Fruit fly (Drosophila melanogaster): Measurements from ENCODE around the gene Dyrk3.

The Dyrk3 gene

dm6 chr4:1230564-1230964 lies at the start of gene Dyrk3, which contains the start of gene Cadps:
Gene Dyrk3 (minus strand): TSS chr4:1230713.
Gene Cadps (plus strand): TSS chr4:1230837.
- no peak for TF ChIP-seq dsf (GFP tag; optimal IDR thresholded peaks at IDR 0.05; ENCODE audit: borderline replicate concordance)
- TF ChIP-seq Myc (optimal IDR thresholded peaks at IDR 0.05), result peak; percentile 39
- TF ChIP-seq CG9705 (GFP tag; optimal IDR thresholded peaks at IDR 0.05), result peak; percentile 28
- TF ChIP-seq woc (GFP tag; optimal IDR thresholded peaks at IDR 0.05), result peak; percentile 70
- peak; percentile 1 for TF ChIP-seq Hr83 (GFP tag; optimal IDR thresholded peaks at IDR 0.05; ENCODE audit: poor library complexity, severe bottlenecking)
- TF ChIP-seq ey (GFP tag; optimal IDR thresholded peaks at IDR 0.05), result no peak
- TF ChIP-seq dl (GFP tag; optimal IDR thresholded peaks at IDR 0.05; ENCODE audit: insufficient read depth in 1 of 2, partially characterized antibody in 2 of 2), result no peak
- TF ChIP-seq N (GFP tag; optimal IDR thresholded peaks at IDR 0.05), result peak; percentile 60
- TF ChIP-seq Hr78 (GFP tag; optimal IDR thresholded peaks at IDR 0.05), result peak; percentile 69

DNA sequence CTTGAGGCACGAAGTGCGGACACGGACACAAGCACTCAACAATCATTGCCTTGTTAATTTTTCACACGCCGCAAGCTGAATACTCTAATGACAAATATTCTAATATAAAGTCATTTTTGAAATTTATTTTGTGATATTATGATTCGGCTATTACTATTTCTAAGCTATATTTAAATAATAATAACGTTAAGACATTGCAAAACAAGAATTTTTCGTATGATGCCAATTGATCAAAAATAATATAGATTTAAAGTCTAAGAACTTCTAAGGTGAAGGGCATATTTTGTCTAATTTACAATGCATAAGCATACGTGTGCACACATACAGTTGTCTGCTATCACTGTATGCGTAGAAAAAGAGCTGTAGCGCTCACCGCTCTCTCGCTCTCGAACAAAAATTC lies 37.7 kb upstream of the Dyrk3 start:
- peak; percentile 80 for TF ChIP-seq Dfd (GFP tag; optimal IDR thresholded peaks at IDR 0.05)

dm6 chr4:1260363-1260762 lies 29.9 kb upstream of the Dyrk3 start:
- TF ChIP-seq lola (GFP tag; optimal IDR thresholded peaks at IDR 0.05) (no peak), N (GFP tag; optimal IDR thresholded peaks at IDR 0.05) (no peak), psq (GFP tag; optimal IDR thresholded peaks at IDR 0.05) (no peak), Dif (GFP tag; optimal IDR thresholded peaks at IDR 0.05; ENCODE audit: partially characterized antibody) (no peak), jim (GFP tag; optimal IDR thresholded peaks at IDR 0.05) (no peak), fru (GFP tag; optimal IDR thresholded peaks at IDR 0.05) (no peak), Dfd (GFP tag; optimal IDR thresholded peaks at IDR 0.05) (no peak), CG32264 (GFP tag; optimal IDR thresholded peaks at IDR 0.05) (no peak), Hr78 (GFP tag; optimal IDR thresholded peaks at IDR 0.05) (no peak), Vsx2 (GFP tag; optimal IDR thresholded peaks at IDR 0.05; ENCODE audit: partially characterized antibody) (no peak), foxo (GFP tag; optimal IDR thresholded peaks at IDR 0.05) (no peak), brk (GFP tag; optimal IDR thresholded peaks at IDR 0.05) (no peak), sv (GFP tag; optimal IDR thresholded peaks at IDR 0.05) (no peak), Hr83 (GFP tag; optimal IDR thresholded peaks at IDR 0.05; ENCODE audit: poor library complexity, severe bottlenecking) (no peak)

DNA sequence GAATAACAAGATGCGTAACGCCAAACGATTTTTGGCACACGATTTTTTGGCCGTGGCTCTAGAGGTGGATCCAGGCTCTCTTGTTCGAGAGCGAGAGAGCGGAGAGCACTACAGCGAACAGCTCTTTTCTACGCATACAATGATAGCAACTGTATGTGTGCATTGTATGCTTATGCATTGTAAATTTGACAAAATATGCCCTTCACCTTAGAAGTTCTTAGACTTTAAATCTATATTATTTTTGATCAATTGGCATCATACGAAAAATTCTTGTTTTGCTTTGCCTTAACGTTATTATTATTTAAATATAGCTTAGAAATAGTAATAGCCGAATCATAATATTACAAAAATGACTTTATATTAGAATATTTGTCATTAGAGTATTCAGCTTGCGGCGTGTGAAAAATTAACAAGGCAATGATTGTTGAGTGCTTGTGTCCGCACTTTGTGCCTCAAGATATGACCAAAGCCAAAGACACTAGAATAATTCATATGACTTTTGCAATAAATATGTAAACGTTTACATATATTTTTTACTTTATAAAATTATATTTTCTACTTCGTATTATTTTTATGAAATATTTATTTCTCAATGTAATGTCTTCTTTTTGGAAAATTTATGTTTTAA lies 26.7 kb upstream of the Dyrk3 start:
- peak; percentile 55 for TF ChIP-seq Dfd (GFP tag; optimal IDR thresholded peaks at IDR 0.05)

- TF ChIP-seq lola (GFP tag; optimal IDR thresholded peaks at IDR 0.05), result no peak
- TF ChIP-seq Abd-B (GFP tag; optimal IDR thresholded peaks at IDR 0.05), result no peak
- TF ChIP-seq CG32264 (GFP tag; optimal IDR thresholded peaks at IDR 0.05), result no peak
- no peak for TF ChIP-seq br (GFP tag; optimal IDR thresholded peaks at IDR 0.05)
- TF ChIP-seq psq (GFP tag; optimal IDR thresholded peaks at IDR 0.05), result no peak
- TF ChIP-seq Mio (GFP tag; optimal IDR thresholded peaks at IDR 0.05), result no peak
- TF ChIP-seq Sp1 (GFP tag; optimal IDR thresholded peaks at IDR 0.05), result no peak
- no peak for TF ChIP-seq pan (optimal IDR thresholded peaks at IDR 0.05)
- no peak for TF ChIP-seq ey (GFP tag; optimal IDR thresholded peaks at IDR 0.05)
- no peak for TF ChIP-seq dsf (GFP tag; optimal IDR thresholded peaks at IDR 0.05; ENCODE audit: borderline replicate concordance)
- TF ChIP-seq usp (GFP tag; optimal IDR thresholded peaks at IDR 0.05), result no peak
Measured at dm6 chr4:1250978-1251377, 20.5 kb upstream of the Dyrk3 start.

dm6 chr4:1238252-1238651 lies 7.7 kb upstream of the Dyrk3 start:
- TF ChIP-seq CrebA (GFP tag; optimal IDR thresholded peaks at IDR 0.05; ENCODE audit: borderline replicate concordance), result no peak
- no peak for TF ChIP-seq sv (GFP tag; optimal IDR thresholded peaks at IDR 0.05)
- TF ChIP-seq GATAd (GFP tag; optimal IDR thresholded peaks at IDR 0.05), result no peak
- TF ChIP-seq woc (GFP tag; optimal IDR thresholded peaks at IDR 0.05), result no peak
- TF ChIP-seq HLH106 (tag; optimal IDR thresholded peaks at IDR 0.05), result no peak
- TF ChIP-seq OdsH (GFP tag; optimal IDR thresholded peaks at IDR 0.05), result no peak
- no peak for TF ChIP-seq br (GFP tag; optimal IDR thresholded peaks at IDR 0.05)
- no peak for TF ChIP-seq h (GFP tag; optimal IDR thresholded peaks at IDR 0.05)
- no peak for TF ChIP-seq Sp1 (GFP tag; optimal IDR thresholded peaks at IDR 0.05)
- no peak for TF ChIP-seq lola (GFP tag; optimal IDR thresholded peaks at IDR 0.05)
- TF ChIP-seq brk (GFP tag; optimal IDR thresholded peaks at IDR 0.05), result no peak
- no peak for TF ChIP-seq Vsx2 (GFP tag; optimal IDR thresholded peaks at IDR 0.05; ENCODE audit: partially characterized antibody)
- no peak for TF ChIP-seq tai (GFP tag; optimal IDR thresholded peaks at IDR 0.05)
- no peak for TF ChIP-seq dsf (GFP tag; optimal IDR thresholded peaks at IDR 0.05; ENCODE audit: borderline replicate concordance)
- TF ChIP-seq Hr78 (GFP tag; optimal IDR thresholded peaks at IDR 0.05), result no peak

Measured in whole organism, wandering third instar larva.